Fruit fly (Drosophila melanogaster) whole organism, adult: ENCODE measurements around the gene aos.

Experiments
- CG11617 ChIP-seq: fragments of 200-800 bp; sonication (Bioruptor generic); optimal IDR thresholded peaks from 2 replicates; lab custom pipeline; 2017; ENCODE audit warnings: mild to moderate bottlenecking, missing biosample characterization, missing genetic modification reagents, missing genetic modification characterization
- CG12768 ChIP-seq: fragments of 200-800 bp; sonication (Bioruptor generic); optimal IDR thresholded peaks from 2 replicates; lab custom pipeline; 2017; ENCODE audit warnings: missing biosample characterization, missing genetic modification characterization, mild to moderate bottlenecking, moderate library complexity, missing genetic modification reagents
- CG14711 ChIP-seq: fragments of 200-800 bp; sonication (Bioruptor generic); optimal IDR thresholded peaks from 2 replicates; lab custom pipeline; 2018; ENCODE audit warnings: missing biosample characterization, mild to moderate bottlenecking, missing genetic modification characterization, moderate library complexity
- CG1620 ChIP-seq: fragments of 200-800 bp; sonication (Bioruptor generic); optimal IDR thresholded peaks from 2 replicates; lab custom pipeline; 2016; ENCODE audit warnings: missing biosample characterization, missing genetic modification characterization
- CG33017 ChIP-seq: fragments of 200-800 bp; sonication (Bioruptor generic); optimal IDR thresholded peaks from 2 replicates; lab custom pipeline; 2018; ENCODE audit warnings: missing biosample characterization, mild to moderate bottlenecking, missing genetic modification characterization, moderate library complexity
- CG5204 ChIP-seq: fragments of 200-800 bp; sonication (Bioruptor generic); optimal IDR thresholded peaks from 2 replicates; lab custom pipeline; 2016; ENCODE audit warnings: missing biosample characterization, missing genetic modification characterization
- CG7045 ChIP-seq: fragments of 200-800 bp; sonication (Bioruptor generic); optimal IDR thresholded peaks from 2 replicates; lab custom pipeline; 2017; ENCODE audit warnings: missing biosample characterization, mild to moderate bottlenecking, missing genetic modification characterization
- CG7101 ChIP-seq: fragments of 200-800 bp; sonication (Bioruptor generic); optimal IDR thresholded peaks from 2 replicates; lab custom pipeline; 2018; ENCODE audit warnings: missing biosample characterization, mild to moderate bottlenecking, missing genetic modification characterization, moderate library complexity
- Clk ChIP-seq: fragments of 200-800 bp; sonication (Bioruptor generic); optimal IDR thresholded peaks from 2 replicates; lab custom pipeline; 2017; ENCODE audit warnings: missing biosample characterization, missing genetic modification characterization
- Crg-1 ChIP-seq: fragments of 200-800 bp; sonication (Bioruptor generic); optimal IDR thresholded peaks from 2 replicates; lab custom pipeline; 2016; ENCODE audit warnings: missing biosample characterization, missing genetic modification characterization
- Hr96 ChIP-seq: fragments of 200-800 bp; sonication (Bioruptor generic); optimal IDR thresholded peaks from 2 replicates; lab custom pipeline; 2016; ENCODE audit warnings: missing biosample characterization, missing genetic modification characterization
- Mnt ChIP-seq: fragments of 200-800 bp; sonication (Bioruptor generic); optimal IDR thresholded peaks from 2 replicates; lab custom pipeline; 2016; ENCODE audit warnings: missing biosample characterization, mild to moderate bottlenecking, missing genetic modification characterization
- bab1 ChIP-seq: fragments of 200-800 bp; sonication (Bioruptor generic); optimal IDR thresholded peaks from 3 replicates; lab custom pipeline; 2019; ENCODE audit warnings: missing biosample characterization, mild to moderate bottlenecking, missing genetic modification characterization, moderate library complexity
- cic ChIP-seq: fragments of 200-800 bp; sonication (Bioruptor generic); optimal IDR thresholded peaks from 2 replicates; lab custom pipeline; 2017; ENCODE audit warnings: missing biosample characterization, mild to moderate bottlenecking, missing genetic modification characterization, moderate library complexity
- cnc ChIP-seq, 2 experiments: fragments of >200 bp; optimal IDR thresholded peaks; 2 replicates each; lab custom pipeline; 2017
- kay ChIP-seq: fragments of 200-800 bp; sonication (Bioruptor generic); peaks from one replicate; lab custom pipeline; 2016; ENCODE audit warnings: missing biosample characterization, missing genetic modification characterization, borderline replicate concordance
- ovo ChIP-seq: fragments of 200-800 bp; sonication (Bioruptor generic); optimal IDR thresholded peaks from 2 replicates; lab custom pipeline; 2016; ENCODE audit warnings: missing biosample characterization, missing genetic modification characterization
- pad ChIP-seq: fragments of 200-800 bp; sonication (Bioruptor generic); optimal IDR thresholded peaks from 3 replicates; lab custom pipeline; 2017; ENCODE audit warnings: missing biosample characterization, missing genetic modification characterization, mild to moderate bottlenecking, moderate library complexity, missing genetic modification reagents
- tj ChIP-seq: fragments of 200-800 bp; sonication (Bioruptor generic); optimal IDR thresholded peaks from 3 replicates; lab custom pipeline; 2017; ENCODE audit warnings: missing biosample characterization, mild to moderate bottlenecking, missing genetic modification characterization, moderate library complexity
- toe ChIP-seq: fragments of 200-800 bp; sonication (Bioruptor generic); optimal IDR thresholded peaks from 2 replicates; lab custom pipeline; 2016; ENCODE audit warnings: missing biosample characterization, missing genetic modification characterization

aos gene

DNA sequence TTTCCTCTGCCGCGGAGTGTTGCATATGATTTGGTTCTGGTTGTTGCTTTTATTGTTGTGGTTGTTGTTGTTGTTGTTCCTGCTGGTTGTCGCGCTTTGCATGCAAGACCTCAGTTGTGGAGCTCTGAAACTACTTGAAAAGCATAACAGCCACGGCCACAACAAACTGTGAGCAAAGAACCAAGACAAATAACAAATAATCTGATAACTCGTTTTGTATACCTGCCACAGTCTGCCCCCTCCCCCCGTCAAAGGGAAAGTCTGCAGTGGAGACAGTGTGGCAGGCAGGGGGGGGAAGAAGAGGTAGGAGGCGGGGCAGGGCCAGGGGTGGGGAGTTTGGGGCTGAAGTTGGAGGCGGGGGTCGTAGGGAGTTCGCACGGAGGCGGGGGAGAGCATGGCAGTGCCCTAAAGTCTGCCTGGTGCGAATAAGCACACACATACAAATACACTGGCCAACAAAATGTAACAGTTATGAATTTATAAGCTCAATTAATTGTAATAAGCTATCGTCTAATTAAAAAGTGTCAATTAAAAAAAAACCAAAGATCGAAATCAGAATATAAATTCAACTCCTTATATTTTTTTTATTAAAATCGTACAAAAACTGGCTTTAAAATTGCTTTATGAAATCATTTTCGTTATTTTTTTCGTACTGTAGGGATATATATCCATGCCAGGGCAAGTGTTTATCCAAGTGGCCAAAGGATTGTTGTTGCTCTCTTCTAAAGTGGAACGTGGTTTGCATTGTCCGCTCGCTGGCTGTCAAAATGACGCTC is 5.2 kb upstream of the aos start:
- TF ChIP-seq cnc (optimal IDR thresholded peaks at IDR 0.05; lab: Kevin White, UChicago) (no peak), CG7101 (tag; lab: Kevin White, UChicago) (no peak), bab1 (GFP tag; lab: Kevin White, UChicago) (no peak), ovo (GFP tag; lab: Kevin White, UChicago) (no peak), CG11617 (GFP tag; lab: Kevin White, UChicago) (no peak), CG14711 (no peak), cic (GFP tag; lab: Kevin White, UChicago) (no peak), CG5204 (no peak), kay (GFP tag; lab: Kevin White, UChicago) (no peak), Crg-1 (GFP tag; lab: Kevin White, UChicago) (no peak)

DNA sequence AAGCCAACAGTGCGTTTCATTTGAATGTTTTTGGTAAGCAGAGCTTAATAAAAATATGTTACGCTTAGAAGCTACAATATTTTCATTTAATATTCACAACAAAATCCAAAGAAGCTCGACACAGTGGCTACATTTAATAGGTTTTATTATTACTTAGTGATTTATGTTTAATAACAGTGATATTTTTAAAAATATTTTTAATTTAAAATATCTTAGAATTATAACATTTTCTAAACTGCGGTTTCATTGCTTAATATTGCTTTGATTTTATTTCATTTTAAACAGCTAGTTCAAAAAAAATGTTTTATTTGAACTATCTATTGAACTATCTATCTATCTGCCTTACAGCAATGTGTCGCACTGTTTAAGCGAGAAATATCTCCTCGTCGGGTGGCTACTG is 4.4 kb upstream of the aos start:
- TF ChIP-seq tj (GFP tag; lab: Kevin White, UChicago) (no peak), CG5204 (no peak), ovo (GFP tag; lab: Kevin White, UChicago) (no peak), cnc (optimal IDR thresholded peaks at IDR 0.05; lab: Kevin White, UChicago) (no peak), CG33017 (no peak), CG7045 (no peak), Hr96 (no peak), CG11617 (GFP tag; lab: Kevin White, UChicago) (no peak), Crg-1 (GFP tag; lab: Kevin White, UChicago) (no peak), Mnt (no peak), CG14711 (no peak), kay (GFP tag; lab: Kevin White, UChicago) (no peak), CG7101 (tag; lab: Kevin White, UChicago) (no peak), bab1 (GFP tag; lab: Kevin White, UChicago) (no peak), Clk (GFP tag; lab: Kevin White, UChicago) (no peak), toe (GFP tag; lab: Kevin White, UChicago) (no peak)

DNA sequence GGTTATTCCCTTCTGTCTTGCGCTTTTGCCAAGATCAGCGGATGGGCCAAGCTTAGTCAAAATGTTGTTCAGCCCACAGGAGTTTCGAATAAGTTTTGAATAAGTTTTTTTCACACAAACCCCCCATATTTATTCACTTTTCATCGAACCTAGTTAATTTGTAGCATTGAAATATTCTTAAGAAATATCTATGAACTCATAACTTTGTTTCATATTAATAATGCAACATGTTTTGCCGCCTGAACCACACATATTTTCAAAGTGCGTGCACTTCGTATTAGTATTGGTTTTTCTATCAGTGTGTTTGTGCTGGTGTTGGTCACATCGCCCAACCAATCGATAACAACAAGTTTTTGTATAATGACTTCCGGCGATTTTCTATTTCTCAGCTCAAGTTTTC is 3.1 kb upstream of the aos start:
- no peak for TF ChIP-seq CG7101 (tag; lab: Kevin White, UChicago)
- no peak for TF ChIP-seq CG33017

DNA sequence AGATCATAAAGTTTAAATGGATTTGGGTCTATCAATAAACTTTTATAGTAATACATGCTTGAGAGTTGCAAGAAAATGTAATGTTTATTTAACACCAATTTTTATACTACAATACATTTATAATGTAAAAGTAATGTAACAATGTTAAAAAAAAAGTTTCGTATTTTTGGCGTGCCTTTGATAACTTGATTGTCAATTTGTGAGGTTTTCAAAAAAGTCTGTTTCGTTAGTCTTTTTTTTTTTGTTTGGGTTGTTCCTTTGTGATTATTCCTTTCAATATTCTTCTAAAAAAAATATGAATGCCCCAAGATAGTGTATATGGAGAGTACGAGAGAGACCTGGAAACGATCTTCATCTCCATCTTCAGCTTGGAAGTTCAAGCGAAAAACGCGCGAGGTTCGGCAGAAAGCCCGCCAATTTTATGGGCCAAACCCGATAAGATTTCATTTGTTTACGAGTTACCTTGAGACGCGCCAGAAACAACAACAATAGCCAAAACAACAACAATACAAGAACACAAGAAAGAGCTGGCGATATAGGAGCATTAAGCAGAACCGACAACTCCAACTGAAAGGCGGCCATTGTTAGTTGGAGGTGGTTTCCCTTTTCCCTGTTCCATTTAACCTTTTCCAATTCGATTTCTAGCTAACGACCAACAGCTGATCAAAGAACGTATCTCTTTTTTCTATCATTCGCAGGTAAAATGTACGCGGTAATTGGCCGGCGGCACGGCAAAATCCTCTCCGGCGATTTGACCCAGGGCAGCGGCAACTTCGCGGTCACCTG is 1.5 kb upstream of the aos start:
- TF ChIP-seq CG11617 (GFP tag; lab: Kevin White, UChicago) (no peak), toe (GFP tag; lab: Kevin White, UChicago) (no peak), CG7101 (tag; lab: Kevin White, UChicago) (no peak), CG5204 (no peak), CG12768 (GFP tag; lab: Kevin White, UChicago) (no peak), Hr96 (no peak), Mnt (no peak), CG14711 (no peak), cnc (optimal IDR thresholded peaks at IDR 0.05; lab: Kevin White, UChicago) (no peak)

- TF ChIP-seq cnc (optimal IDR thresholded peaks at IDR 0.05; lab: Kevin White, UChicago), result no peak
- peak; percentile 28 for TF ChIP-seq CG5204
- TF ChIP-seq CG7045, result peak; percentile 25
- no peak for TF ChIP-seq ovo (GFP tag; lab: Kevin White, UChicago)
- no peak for TF ChIP-seq CG7101 (tag; lab: Kevin White, UChicago)
- TF ChIP-seq CG33017, result no peak
- no peak for TF ChIP-seq kay (GFP tag; lab: Kevin White, UChicago)
- no peak for TF ChIP-seq Crg-1 (GFP tag; lab: Kevin White, UChicago)
- TF ChIP-seq Hr96, result no peak
- no peak for TF ChIP-seq Clk (GFP tag; lab: Kevin White, UChicago)
- no peak for TF ChIP-seq tj (GFP tag; lab: Kevin White, UChicago)
Measured at dm6 chr3L:16482167-16482566, 1.3 kb downstream of the aos start.

DNA sequence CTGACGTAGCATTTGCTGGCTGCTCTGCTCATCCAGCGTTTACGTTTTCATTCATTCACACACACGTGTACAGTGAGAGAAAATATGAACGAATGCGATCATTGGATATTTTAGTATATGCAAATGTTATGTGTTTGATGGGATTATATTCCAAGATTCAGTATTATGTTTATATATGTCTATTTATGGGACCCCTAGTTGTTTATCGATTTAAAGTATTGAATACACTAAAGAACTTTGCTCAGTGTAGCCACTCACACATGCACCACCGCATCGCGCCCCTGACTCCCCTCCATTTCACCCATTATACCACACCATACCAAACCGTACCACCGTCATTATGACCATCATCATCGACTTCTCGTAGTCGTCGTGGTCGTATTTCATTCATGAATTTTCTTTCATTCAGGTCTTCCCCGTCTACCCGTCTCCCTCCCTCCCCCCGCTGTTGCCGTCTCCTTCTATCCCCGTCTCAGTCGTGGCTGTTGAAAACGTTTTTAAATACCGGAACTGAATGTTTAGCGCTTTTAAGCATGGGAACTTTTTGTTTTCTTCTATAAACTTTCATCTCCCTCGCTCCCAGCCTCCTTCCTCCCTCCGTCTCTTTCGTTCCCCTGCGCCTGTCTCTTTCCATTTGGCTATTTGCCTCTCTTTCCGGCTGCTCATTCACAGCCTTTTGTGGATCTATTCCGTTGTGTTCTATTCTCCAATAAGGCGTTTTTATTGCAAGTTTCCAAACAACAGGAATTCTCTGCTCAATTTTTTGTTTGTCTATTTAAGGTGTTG is 2.8 kb downstream of the aos start:
- TF ChIP-seq CG7101 (tag; lab: Kevin White, UChicago) (peak; percentile 78), cic (GFP tag; lab: Kevin White, UChicago) (peak; percentile 74), bab1 (GFP tag; lab: Kevin White, UChicago) (peak; percentile 85), kay (GFP tag; lab: Kevin White, UChicago) (no peak), Clk (GFP tag; lab: Kevin White, UChicago) (no peak), ovo (GFP tag; lab: Kevin White, UChicago) (peak; percentile 1), toe (GFP tag; lab: Kevin White, UChicago) (no peak), tj (GFP tag; lab: Kevin White, UChicago) (peak; percentile 87), cnc (optimal IDR thresholded peaks at IDR 0.05; lab: Kevin White, UChicago) (no peak), CG33017 (peak; percentile 18), Hr96 (peak; percentile 50), CG11617 (GFP tag; lab: Kevin White, UChicago) (peak; percentile 14), Mnt (no peak), pad (GFP tag; lab: Kevin White, UChicago) (peak; percentile 51), CG12768 (GFP tag; lab: Kevin White, UChicago) (no peak), CG7045 (peak; percentile 18), CG5204 (peak; percentile 51), CG14711 (peak; percentile 75), CG1620 (GFP tag; lab: Kevin White, UChicago) (peak; percentile 15), Crg-1 (GFP tag; lab: Kevin White, UChicago) (peak; percentile 11)
